Worm (Caenorhabditis elegans): ENCODE measurements around the gene srsx-3.

- no peak for TF ChIP-seq dao-5 (tag; optimal IDR thresholded peaks at IDR 0.05)
- TF ChIP-seq W03F9.2 (tag; optimal IDR thresholded peaks at IDR 0.05) = no peak
- TF ChIP-seq him-1 (tag; optimal IDR thresholded peaks at IDR 0.05) = no peak
Measured at ce11 chrV:7969107-7969506, 32.1 kb upstream of the srsx-3 start, which contains the start of gene che-7.
